Worm (Caenorhabditis elegans) whole organism, mixed stage, embryonic: ENCODE data around the gene eri-5.
A peak's percentile ranks its signal among the peaks of the same experiment; 100 is the strongest.

ENCODE experiments used
- M03D4.4 ChIP-seq: sonication (generic microtip); optimal IDR thresholded peaks from 2 replicates; lab custom pipeline; 2017; ENCODE audit warnings: mild to moderate bottlenecking, missing genetic modification characterization, missing compliant biosample characterization
- bed-3 ChIP-seq: fragments of 200-800 bp; sonication (Bioruptor generic); optimal IDR thresholded peaks from 3 replicates; lab custom pipeline; 2018; ENCODE audit warnings: mild to moderate bottlenecking, missing genetic modification characterization, moderate library complexity, missing compliant biosample characterization
- blmp-1 ChIP-seq: fragments of 150-350 bp; optimal IDR thresholded peaks from 2 replicates; lab custom pipeline; 2014; ENCODE audit warnings: missing biosample characterization, missing genetic modification characterization
- ceh-39 ChIP-seq: fragments of 150-350 bp; optimal IDR thresholded peaks from 2 replicates; lab custom pipeline; 2014; ENCODE audit warnings: missing biosample characterization, missing genetic modification characterization
- ceh-43 ChIP-seq: fragments of 200-800 bp; sonication (Bioruptor generic); optimal IDR thresholded peaks from 2 replicates; lab custom pipeline; 2018; ENCODE audit warnings: mild to moderate bottlenecking, missing genetic modification characterization, moderate library complexity, missing compliant biosample characterization
- ceh-83 ChIP-seq: fragments of 200-800 bp; sonication (Bioruptor generic); optimal IDR thresholded peaks from 2 replicates; lab custom pipeline; 2018; ENCODE audit warnings: mild to moderate bottlenecking, missing genetic modification characterization, missing compliant biosample characterization
- ces-1 ChIP-seq: fragments of 150-350 bp; optimal IDR thresholded peaks from 2 replicates; lab custom pipeline; 2014; ENCODE audit warnings: missing biosample characterization, missing genetic modification reagents, missing genetic modification characterization
- cnd-1 ChIP-seq: fragments of 200-800 bp; sonication (Bioruptor generic); optimal IDR thresholded peaks from 2 replicates; lab custom pipeline; 2018; ENCODE audit warnings: mild to moderate bottlenecking, missing genetic modification characterization, missing compliant biosample characterization
- drap-1 ChIP-seq: fragments of 200-800 bp; sonication (Bioruptor generic); optimal IDR thresholded peaks from 3 replicates; lab custom pipeline; 2018; ENCODE audit warnings: mild to moderate bottlenecking, missing genetic modification characterization, missing compliant biosample characterization
- elt-1 ChIP-seq: sonication (generic microtip); optimal IDR thresholded peaks from 2 replicates; lab custom pipeline; 2017; ENCODE audit warnings: missing genetic modification characterization, mild to moderate bottlenecking, missing compliant biosample characterization, antibody characterized with exemption, moderate library complexity, borderline replicate concordance; ENCODE audit not compliant: insufficient read depth
- elt-3 ChIP-seq: fragments of 150-350 bp; optimal IDR thresholded peaks from 2 replicates; lab custom pipeline; 2014; ENCODE audit warnings: missing biosample characterization, missing genetic modification characterization
- flh-1 ChIP-seq: fragments of 200-800 bp; sonication (Bioruptor generic); optimal IDR thresholded peaks from 2 replicates; lab custom pipeline; 2018; ENCODE audit warnings: mild to moderate bottlenecking, missing genetic modification characterization, moderate library complexity, missing compliant biosample characterization
- ham-2 ChIP-seq: fragments of 200-800 bp; sonication (Bioruptor generic); optimal IDR thresholded peaks from 2 replicates; lab custom pipeline; 2018; ENCODE audit warnings: mild to moderate bottlenecking, missing genetic modification characterization, missing compliant biosample characterization
- hlh-1 ChIP-seq: fragments of 150-350 bp; optimal IDR thresholded peaks from 2 replicates; lab custom pipeline; 2014; ENCODE audit warnings: missing biosample characterization, missing genetic modification reagents, missing genetic modification characterization
- lin-13 ChIP-seq: fragments of 150-350 bp; optimal IDR thresholded peaks from 2 replicates; lab custom pipeline; 2014; ENCODE audit warnings: missing biosample characterization, missing genetic modification characterization
- lin-32 ChIP-seq: fragments of 200-800 bp; sonication (Bioruptor generic); optimal IDR thresholded peaks from 2 replicates; lab custom pipeline; 2018; ENCODE audit warnings: mild to moderate bottlenecking, missing genetic modification characterization, missing compliant biosample characterization
- lsy-2 ChIP-seq: fragments of 150-350 bp; optimal IDR thresholded peaks from 2 replicates; lab custom pipeline; 2014; ENCODE audit warnings: missing biosample characterization, missing genetic modification characterization
- mab-5 ChIP-seq: fragments of 150-350 bp; optimal IDR thresholded peaks from 2 replicates; lab custom pipeline; 2014; ENCODE audit warnings: missing biosample characterization, missing genetic modification characterization
- mep-1 ChIP-seq: fragments of 150-350 bp; optimal IDR thresholded peaks from 2 replicates; lab custom pipeline; 2017; ENCODE audit warnings: missing biosample characterization, missing genetic modification reagents, missing genetic modification characterization, inconsistent platforms
- mls-2 ChIP-seq: sonication (generic microtip); optimal IDR thresholded peaks from 2 replicates; lab custom pipeline; 2016; ENCODE audit warnings: mild to moderate bottlenecking, missing genetic modification characterization, moderate library complexity, missing compliant biosample characterization
- nhr-12 ChIP-seq: fragments of 150-350 bp; optimal IDR thresholded peaks from 2 replicates; lab custom pipeline; 2014; ENCODE audit warnings: missing biosample characterization, missing genetic modification characterization
- nhr-237 ChIP-seq: fragments of 150-350 bp; optimal IDR thresholded peaks from 2 replicates; lab custom pipeline; 2014; ENCODE audit warnings: missing biosample characterization, missing genetic modification characterization
- nhr-28 ChIP-seq: fragments of 150-350 bp; optimal IDR thresholded peaks from 2 replicates; lab custom pipeline; 2014; ENCODE audit warnings: missing biosample characterization, missing genetic modification characterization
- nhr-76 ChIP-seq: sonication (generic microtip); optimal IDR thresholded peaks from 2 replicates; lab custom pipeline; 2017; ENCODE audit warnings: missing biosample characterization, missing genetic modification characterization
- pha-4 ChIP-seq: fragments of 150-350 bp; optimal IDR thresholded peaks from 2 replicates; lab custom pipeline; 2018; ENCODE audit warnings: missing biosample characterization, missing genetic modification reagents, missing genetic modification characterization
- sem-2 ChIP-seq: fragments of 200-800 bp; sonication (Bioruptor generic); optimal IDR thresholded peaks from 2 replicates; lab custom pipeline; 2018; ENCODE audit warnings: mild to moderate bottlenecking, missing genetic modification characterization, missing compliant biosample characterization
- snpc-4 ChIP-seq: fragments of 150-350 bp; optimal IDR thresholded peaks from 2 replicates; lab custom pipeline; 2014; ENCODE audit warnings: missing biosample characterization, missing genetic modification characterization
- sptf-1 ChIP-seq: sonication (generic microtip); optimal IDR thresholded peaks from 2 replicates; lab custom pipeline; 2017; ENCODE audit warnings: mild to moderate bottlenecking, missing genetic modification characterization, moderate library complexity, missing compliant biosample characterization
- tbx-8 ChIP-seq: fragments of 200-800 bp; sonication (Bioruptor generic); optimal IDR thresholded peaks from 2 replicates; lab custom pipeline; 2018; ENCODE audit warnings: mild to moderate bottlenecking, missing genetic modification characterization, moderate library complexity, missing compliant biosample characterization
- unc-120 ChIP-seq: sonication (generic microtip); optimal IDR thresholded peaks from 2 replicates; lab custom pipeline; 2017; ENCODE audit warnings: missing genetic modification characterization, missing compliant biosample characterization; ENCODE audit not compliant: poor library complexity, severe bottlenecking
- unc-39 ChIP-seq: fragments of 150-350 bp; optimal IDR thresholded peaks from 2 replicates; lab custom pipeline; 2014; ENCODE audit warnings: missing biosample characterization, missing genetic modification characterization
- unc-62 ChIP-seq: fragments of 150-350 bp; optimal IDR thresholded peaks from 2 replicates; lab custom pipeline; 2014; ENCODE audit warnings: missing biosample characterization, missing genetic modification reagents, missing genetic modification characterization
- zip-8 ChIP-seq: fragments of 150-350 bp; optimal IDR thresholded peaks from 2 replicates; lab custom pipeline; 2014; ENCODE audit warnings: missing biosample characterization, missing genetic modification characterization
- ztf-11 ChIP-seq: fragments of 150-350 bp; optimal IDR thresholded peaks from 2 replicates; lab custom pipeline; 2014; ENCODE audit warnings: missing biosample characterization, missing genetic modification characterization

The eri-5 gene

DNA sequence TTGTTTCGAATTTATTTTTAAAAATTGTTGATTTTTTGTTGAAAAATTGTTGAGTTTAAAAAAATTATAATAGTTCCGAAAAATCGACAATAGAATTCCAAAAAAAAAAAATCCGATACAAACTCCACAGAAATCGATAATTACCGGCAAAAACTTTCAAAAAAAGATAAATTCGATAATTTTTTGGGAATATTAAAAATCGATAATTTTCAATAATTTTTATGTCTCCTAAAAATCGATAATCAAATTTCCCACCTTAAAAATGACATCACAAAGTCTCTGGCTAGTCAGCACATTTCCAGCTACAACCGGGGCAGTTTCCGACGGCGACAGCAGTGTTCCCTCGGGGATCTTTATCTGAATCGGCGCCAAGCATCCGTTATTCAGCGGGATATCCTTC lies 10.0 kb downstream of the eri-5 start:
- no peak for TF ChIP-seq unc-120
- TF ChIP-seq cnd-1 (tag; lab: Kevin White, UChicago): no peak
- TF ChIP-seq drap-1 (GFP tag; lab: Kevin White, UChicago): no peak
- TF ChIP-seq nhr-76 (tag; lab: Kevin White, UChicago): no peak

DNA sequence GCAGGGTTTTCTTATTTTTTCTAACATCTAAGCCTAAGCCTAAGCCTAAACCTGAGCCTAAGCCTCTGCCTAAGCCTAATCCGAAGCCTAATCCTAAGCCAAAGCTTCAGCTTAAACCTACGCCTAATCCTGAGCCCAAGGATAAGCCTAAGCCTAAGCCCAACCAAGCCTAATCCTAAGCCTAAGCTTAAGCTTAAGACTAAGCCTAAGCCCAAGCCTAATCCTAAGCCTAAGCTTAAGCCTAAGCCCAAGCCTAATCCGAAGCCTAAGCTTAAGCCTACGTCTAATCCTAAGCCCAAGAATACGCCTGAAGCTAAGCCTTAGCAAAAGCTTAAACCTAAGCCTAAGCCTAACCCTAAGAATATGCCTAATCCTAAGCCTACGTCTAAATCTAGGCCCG lies 12.8 kb downstream of the eri-5 start:
- no peak for TF ChIP-seq tbx-8 (GFP tag; lab: Kevin White, UChicago)
- TF ChIP-seq sem-2 (GFP tag; lab: Kevin White, UChicago): no peak
- no peak for TF ChIP-seq snpc-4 (tag; lab: Kevin White, UChicago)
- TF ChIP-seq nhr-12 (tag; lab: Kevin White, UChicago): no peak
- no peak for TF ChIP-seq zip-8 (tag; lab: Kevin White, UChicago)
- no peak for TF ChIP-seq nhr-28 (tag; lab: Kevin White, UChicago)
- TF ChIP-seq ceh-83 (GFP tag; lab: Kevin White, UChicago): no peak
- no peak for TF ChIP-seq ceh-43 (GFP tag; lab: Kevin White, UChicago)
- no peak for TF ChIP-seq mab-5 (tag; lab: Kevin White, UChicago)
- TF ChIP-seq, all 35 proteins: peak for 0

DNA sequence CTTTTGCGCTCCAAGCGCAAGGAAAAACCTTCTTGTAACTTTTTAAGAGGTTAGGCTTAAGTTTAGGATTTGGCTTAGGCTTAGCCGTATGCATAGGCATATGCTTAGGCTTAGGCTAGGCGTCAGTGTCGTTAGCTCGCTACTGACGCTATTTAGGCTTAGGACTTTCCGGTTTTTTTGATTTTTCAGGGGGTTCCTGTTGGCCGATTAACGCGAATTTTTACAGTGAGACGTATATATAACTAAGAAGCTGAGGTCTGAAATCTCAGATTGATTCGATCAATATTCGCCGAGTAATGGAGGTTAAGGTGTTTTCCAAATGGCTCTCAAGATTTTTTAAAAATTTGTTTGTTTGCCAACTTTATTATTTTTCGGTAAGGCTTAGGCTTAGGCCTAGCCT lies 17.1 kb downstream of the eri-5 start:
- no peak for TF ChIP-seq ceh-83 (GFP tag; lab: Kevin White, UChicago)
- TF ChIP-seq unc-120: no peak
- no peak for TF ChIP-seq ztf-11 (tag; lab: Kevin White, UChicago)
- TF ChIP-seq nhr-237 (tag; lab: Kevin White, UChicago): no peak
- no peak for TF ChIP-seq mab-5 (tag; lab: Kevin White, UChicago)
- no peak for TF ChIP-seq sptf-1 (tag; lab: Kevin White, UChicago)
- no peak for TF ChIP-seq mep-1 (tag; lab: Kevin White, UChicago)
- TF ChIP-seq lin-13 (tag; lab: Kevin White, UChicago): no peak
- no peak for TF ChIP-seq bed-3 (GFP tag; lab: Kevin White, UChicago)

DNA sequence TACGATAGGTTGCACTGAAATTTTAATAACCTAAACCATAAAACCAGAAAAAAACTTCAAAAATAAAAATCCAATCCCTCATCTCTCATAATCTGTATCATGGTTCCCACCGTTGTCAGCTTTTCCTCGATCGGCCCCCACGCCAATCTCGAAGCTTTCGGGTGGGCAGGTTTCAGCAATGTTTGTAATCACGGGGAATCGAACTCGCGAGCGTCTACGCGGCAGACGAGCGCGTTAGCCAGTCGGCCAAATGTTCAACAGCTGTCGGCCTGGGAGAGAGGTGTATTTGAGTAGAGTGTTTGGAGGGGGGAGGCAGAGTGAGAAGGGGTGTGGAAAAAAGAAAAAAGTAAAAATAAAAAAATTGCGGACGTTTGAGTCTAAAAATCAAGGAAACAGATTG lies 17.8 kb downstream of the eri-5 start:
- TF ChIP-seq unc-120: peak; percentile 83
- no peak for TF ChIP-seq zip-8 (tag; lab: Kevin White, UChicago)
- TF ChIP-seq blmp-1 (tag; lab: Kevin White, UChicago): no peak
- peak; percentile 89 for TF ChIP-seq ceh-43 (GFP tag; lab: Kevin White, UChicago)
- peak; percentile 65 for TF ChIP-seq lsy-2
- no peak for TF ChIP-seq elt-3
- peak; percentile 96 for TF ChIP-seq sptf-1 (tag; lab: Kevin White, UChicago)
- peak; percentile 80 for TF ChIP-seq tbx-8 (GFP tag; lab: Kevin White, UChicago)
- TF ChIP-seq nhr-237 (tag; lab: Kevin White, UChicago): peak; percentile 51
- TF ChIP-seq unc-62 (GFP tag; lab: Kevin White, UChicago): peak; percentile 65
- TF ChIP-seq ceh-83 (GFP tag; lab: Kevin White, UChicago): peak; percentile 95
- peak; percentile 79 for TF ChIP-seq ztf-11 (tag; lab: Kevin White, UChicago)
- peak; percentile 96 for TF ChIP-seq ham-2 (GFP tag; lab: Kevin White, UChicago)
- peak; percentile 46 for TF ChIP-seq nhr-12 (tag; lab: Kevin White, UChicago)
- TF ChIP-seq bed-3 (GFP tag; lab: Kevin White, UChicago): peak; percentile 75
- peak; percentile 72 for TF ChIP-seq mep-1 (tag; lab: Kevin White, UChicago)
- TF ChIP-seq unc-39 (tag; lab: Kevin White, UChicago): no peak
- TF ChIP-seq cnd-1 (tag; lab: Kevin White, UChicago): peak; percentile 97
- no peak for TF ChIP-seq nhr-76 (tag; lab: Kevin White, UChicago)
- peak; percentile 95 for TF ChIP-seq M03D4.4 (tag; lab: Kevin White, UChicago)
- TF ChIP-seq elt-1 (tag; lab: Kevin White, UChicago): no peak
- TF ChIP-seq drap-1 (GFP tag; lab: Kevin White, UChicago): peak; percentile 95
- TF ChIP-seq mls-2: peak; percentile 95
- TF ChIP-seq lin-13 (tag; lab: Kevin White, UChicago): peak; percentile 61
- TF ChIP-seq pha-4: peak; percentile 42
- peak; percentile 73 for TF ChIP-seq flh-1 (GFP tag; lab: Kevin White, UChicago)
- peak; percentile 90 for TF ChIP-seq sem-2 (GFP tag; lab: Kevin White, UChicago)
- TF ChIP-seq ces-1: peak; percentile 40
- peak; percentile 46 for TF ChIP-seq nhr-28 (tag; lab: Kevin White, UChicago)
- TF ChIP-seq ceh-39 (tag; lab: Kevin White, UChicago): peak; percentile 34
- TF ChIP-seq snpc-4 (tag; lab: Kevin White, UChicago): no peak
- peak; percentile 98 for TF ChIP-seq lin-32 (GFP tag; lab: Kevin White, UChicago)
- TF ChIP-seq hlh-1 (tag; lab: Kevin White, UChicago): peak; percentile 95
- TF ChIP-seq mab-5 (tag; lab: Kevin White, UChicago): peak; percentile 63
